Fruit fly (Drosophila melanogaster): Measurements from ENCODE around the gene Mcr.

Gene Mcr

DNA sequence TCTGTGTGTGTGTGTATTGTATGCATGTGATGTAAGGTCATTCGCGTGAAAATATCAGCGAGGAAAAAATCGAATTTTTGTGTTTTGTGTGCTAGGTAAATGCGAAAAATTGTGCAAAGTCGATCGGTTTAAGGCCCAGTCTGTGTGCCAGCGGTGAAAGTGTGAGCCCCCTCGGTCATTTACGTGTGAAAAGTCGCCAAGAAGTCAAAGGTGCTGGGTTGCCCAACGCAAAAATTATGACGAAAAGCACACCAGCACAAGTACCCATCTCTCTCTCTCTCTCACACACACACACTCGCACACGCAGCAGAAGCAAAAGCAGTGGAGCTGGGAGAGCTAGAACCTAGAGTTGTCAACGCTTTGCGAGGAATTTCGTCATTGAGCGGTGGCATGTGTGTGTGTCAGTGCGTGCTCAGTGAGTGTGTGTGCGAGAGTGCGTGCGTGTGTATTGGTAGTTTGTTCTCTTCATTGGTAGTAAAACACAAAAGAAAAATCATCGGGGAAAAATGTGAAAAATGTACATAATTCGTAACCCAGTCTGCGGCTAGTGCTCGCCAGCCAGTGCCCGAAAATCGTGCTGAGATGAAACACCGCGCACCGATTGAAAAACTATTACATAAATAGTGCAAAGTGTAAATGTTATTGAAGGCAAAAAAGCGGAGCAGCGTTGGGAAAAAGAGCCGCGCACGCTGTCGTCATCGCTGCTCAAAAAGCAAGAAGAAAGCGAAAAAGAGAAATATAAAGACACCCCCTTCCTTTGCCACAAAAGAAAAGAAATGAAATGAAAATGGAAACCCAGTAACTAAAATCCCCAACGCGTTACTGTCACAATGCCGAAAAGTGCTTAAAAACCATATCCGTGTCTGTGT lies 879 bp upstream of the Mcr start (continued):
- TF ChIP-seq bab2 (GFP tag; optimal IDR thresholded peaks at IDR 0.05): no peak
- TF ChIP-seq eve (GFP tag; optimal IDR thresholded peaks at IDR 0.05): no peak
- TF ChIP-seq CG7556 (GFP tag; optimal IDR thresholded peaks at IDR 0.05): no peak
- TF ChIP-seq CG1832 (GFP tag; optimal IDR thresholded peaks at IDR 0.05): peak; percentile 76
- TF ChIP-seq Atf6 (GFP tag; IDR thresholded peaks at IDR 0.05): 0 out of 2 replicates have a peak, but pooled peaks have one; percentile 11
- TF ChIP-seq CG18011 (GFP tag; optimal IDR thresholded peaks at IDR 0.05): no peak
- no peak for TF ChIP-seq CG8290 (GFP tag; optimal IDR thresholded peaks at IDR 0.05)
- TF ChIP-seq CG8290 (tag; optimal IDR thresholded peaks at IDR 0.05): peak in 1 of 2 experiments; percentile 58
- TF ChIP-seq CG10209 (GFP tag; optimal IDR thresholded peaks at IDR 0.05): no peak
- no peak for TF ChIP-seq maf-S (GFP tag; optimal IDR thresholded peaks at IDR 0.05)
- no peak for TF ChIP-seq Fer3 (tag; optimal IDR thresholded peaks at IDR 0.05)
- TF ChIP-seq gcm (GFP tag; optimal IDR thresholded peaks at IDR 0.05): no peak
- peak; percentile 4 for TF ChIP-seq exex (tag; optimal IDR thresholded peaks at IDR 0.05)
- TF ChIP-seq CG4820 (GFP tag; optimal IDR thresholded peaks at IDR 0.05): no peak
- TF ChIP-seq Poxn (GFP tag; IDR thresholded peaks at IDR 0.05): no peak
- TF ChIP-seq Stat92E (GFP tag; optimal IDR thresholded peaks at IDR 0.05): peak in 1 of 3 experiments; percentile 6
- TF ChIP-seq esg (GFP tag; conservative IDR thresholded peaks at IDR 0.05): no peak
- no peak for TF ChIP-seq Xrp1 (GFP tag; IDR thresholded peaks at IDR 0.05)
- no peak for TF ChIP-seq CG13296 (GFP tag; optimal IDR thresholded peaks at IDR 0.05)
- no peak for TF ChIP-seq CG8944 (GFP tag; optimal IDR thresholded peaks at IDR 0.05)
- no peak for TF ChIP-seq CG4730 (GFP tag; IDR thresholded peaks at IDR 0.05)
- peak; percentile 77 for TF ChIP-seq CG12769 (tag; optimal IDR thresholded peaks at IDR 0.05)
- no peak for TF ChIP-seq grau (tag; optimal IDR thresholded peaks at IDR 0.05)
- TF ChIP-seq dpn (GFP tag; optimal IDR thresholded peaks at IDR 0.05): no peak
- peak; percentile 45 for TF ChIP-seq mirr (GFP tag; optimal IDR thresholded peaks at IDR 0.05)
- TF ChIP-seq ro (GFP tag; IDR thresholded peaks at IDR 0.05): no peak
- TF ChIP-seq CG17912 (GFP tag; optimal IDR thresholded peaks at IDR 0.05): no peak
- TF ChIP-seq Dref (GFP tag; IDR thresholded peaks at IDR 0.05): no peak
- TF ChIP-seq sug (tag; optimal IDR thresholded peaks at IDR 0.05): no peak
- TF ChIP-seq shn (GFP tag; optimal IDR thresholded peaks at IDR 0.05): peak; percentile 4
- TF ChIP-seq CG33557 (GFP tag; optimal IDR thresholded peaks at IDR 0.05): no peak
- peak; percentile 12 for TF ChIP-seq ewg (GFP tag; optimal IDR thresholded peaks at IDR 0.05)
- no peak for TF ChIP-seq Antp (GFP tag; optimal IDR thresholded peaks at IDR 0.05)
- TF ChIP-seq az2 (GFP tag; optimal IDR thresholded peaks at IDR 0.05): no peak
- TF ChIP-seq toy (GFP tag; IDR thresholded peaks at IDR 0.05): no peak
- peak in 1 of 2 experiments; percentile 36 for TF ChIP-seq Eip74EF (GFP tag; optimal IDR thresholded peaks at IDR 0.05)
- peak; percentile 13 for TF ChIP-seq CG17829 (tag; optimal IDR thresholded peaks at IDR 0.05)
- peak; percentile 68 for TF ChIP-seq YL-1 (GFP tag; optimal IDR thresholded peaks at IDR 0.05)
- no peak for TF ChIP-seq CG2202 (tag; optimal IDR thresholded peaks at IDR 0.05)
- TF ChIP-seq zen2 (GFP tag; IDR thresholded peaks at IDR 0.05; ENCODE audit: partially characterized antibody): no peak; the same call in 1 of the 3 replicates
- no peak for TF ChIP-seq CG9437 (GFP tag; optimal IDR thresholded peaks at IDR 0.05)
- TF ChIP-seq Fer2 (tag; optimal IDR thresholded peaks at IDR 0.05): no peak
- no peak for TF ChIP-seq Sry-β (GFP tag; optimal IDR thresholded peaks at IDR 0.05)
- peak; percentile 57 for TF ChIP-seq CG10543 (GFP tag; optimal IDR thresholded peaks at IDR 0.05)
- TF ChIP-seq da (GFP tag; optimal IDR thresholded peaks at IDR 0.05): no peak
- no peak; the same call in 1 of the 2 replicates for TF ChIP-seq hbn (GFP tag; IDR thresholded peaks at IDR 0.05; ENCODE audit: partially characterized antibody)
- TF ChIP-seq CG5180 (GFP tag; optimal IDR thresholded peaks at IDR 0.05): peak; percentile 16
- no peak for TF ChIP-seq H2.0 (GFP tag; IDR thresholded peaks at IDR 0.05)
